Worm (Caenorhabditis elegans) whole organism, late embryonic: ENCODE data around the gene T10B9.14.
A peak's percentile ranks its signal among the peaks of the same experiment; 100 is the strongest.

ENCODE experiments used
- C08G9.2 ChIP-seq: sonication (generic microtip); optimal IDR thresholded peaks from 2 replicates; lab custom pipeline; 2016; ENCODE audit warnings: mild to moderate bottlenecking, missing genetic modification characterization, moderate library complexity, missing compliant biosample characterization
- F13H6.1 ChIP-seq: sonication (generic microtip); optimal IDR thresholded peaks from 2 replicates; lab custom pipeline; 2016; ENCODE audit warnings: missing genetic modification characterization, missing compliant biosample characterization
- K02D7.2 ChIP-seq: sonication (generic microtip); optimal IDR thresholded peaks from 2 replicates; lab custom pipeline; 2017; ENCODE audit warnings: mild to moderate bottlenecking, missing genetic modification characterization, missing compliant biosample characterization
- Y22D7AL.16 ChIP-seq: sonication (generic microtip); optimal IDR thresholded peaks from 2 replicates; lab custom pipeline; 2016; ENCODE audit warnings: missing genetic modification characterization, missing compliant biosample characterization
- ceh-14 ChIP-seq: sonication (generic microtip); optimal IDR thresholded peaks from 2 replicates; lab custom pipeline; 2016; ENCODE audit warnings: missing genotype, missing genetic modification characterization, missing compliant biosample characterization
- ceh-18 ChIP-seq: sonication (generic microtip); optimal IDR thresholded peaks from 2 replicates; lab custom pipeline; 2016; ENCODE audit warnings: missing genetic modification characterization, missing compliant biosample characterization
- ceh-2 ChIP-seq: sonication (generic microtip); optimal IDR thresholded peaks from 2 replicates; lab custom pipeline; 2016; ENCODE audit warnings: missing genotype, missing genetic modification characterization, missing compliant biosample characterization
- ceh-24 ChIP-seq: sonication (generic microtip); optimal IDR thresholded peaks from 2 replicates; lab custom pipeline; 2016; ENCODE audit warnings: mild to moderate bottlenecking, missing genetic modification characterization, missing compliant biosample characterization
- ceh-6 ChIP-seq: fragments of 200-800 bp; sonication (Bioruptor generic); optimal IDR thresholded peaks from 2 replicates; lab custom pipeline; 2018; ENCODE audit warnings: mild to moderate bottlenecking, missing genetic modification characterization, missing compliant biosample characterization
- ceh-9 ChIP-seq: sonication (generic microtip); optimal IDR thresholded peaks from 2 replicates; lab custom pipeline; 2016; ENCODE audit warnings: mild to moderate bottlenecking, missing genetic modification characterization, inconsistent platforms, missing compliant biosample characterization
- che-1 ChIP-seq: sonication (generic microtip); optimal IDR thresholded peaks from 2 replicates; lab custom pipeline; 2016; ENCODE audit warnings: mild to moderate bottlenecking, missing genetic modification characterization, missing compliant biosample characterization
- dmd-4 ChIP-seq: sonication (generic microtip); optimal IDR thresholded peaks from 2 replicates; lab custom pipeline; 2016; ENCODE audit warnings: borderline replicate concordance, missing genetic modification characterization, missing compliant biosample characterization
- dve-1 ChIP-seq: sonication (generic microtip); optimal IDR thresholded peaks from 2 replicates; lab custom pipeline; 2017; ENCODE audit warnings: antibody characterized with exemption, mild to moderate bottlenecking, missing genetic modification characterization, missing compliant biosample characterization
- elt-2 ChIP-seq: sonication (generic microtip); optimal IDR thresholded peaks from 2 replicates; lab custom pipeline; 2016; ENCODE audit warnings: missing genetic modification reagents, missing genetic modification characterization, missing compliant biosample characterization
- fax-1 ChIP-seq: sonication (generic microtip); optimal IDR thresholded peaks from 2 replicates; lab custom pipeline; 2016; ENCODE audit warnings: missing genotype, missing genetic modification characterization, missing compliant biosample characterization
- fkh-10 ChIP-seq: fragments of 150-350 bp; optimal IDR thresholded peaks from 2 replicates; lab custom pipeline; 2014; ENCODE audit warnings: missing biosample characterization, missing genetic modification reagents, missing genetic modification characterization
- fkh-6 ChIP-seq: sonication (generic microtip); optimal IDR thresholded peaks from 2 replicates; lab custom pipeline; 2016; ENCODE audit warnings: missing genetic modification characterization, missing compliant biosample characterization
- hlh-15 ChIP-seq: sonication (generic microtip); optimal IDR thresholded peaks from 2 replicates; lab custom pipeline; 2016; ENCODE audit warnings: missing genetic modification characterization, missing compliant biosample characterization
- hlh-30 ChIP-seq: sonication (generic microtip); optimal IDR thresholded peaks from 2 replicates; lab custom pipeline; 2017; ENCODE audit warnings: antibody characterized with exemption, missing genetic modification characterization, missing compliant biosample characterization; ENCODE audit not compliant: insufficient read depth
- hlh-6 ChIP-seq: sonication (generic microtip); optimal IDR thresholded peaks from 2 replicates; lab custom pipeline; 2016; ENCODE audit warnings: missing genotype, missing genetic modification characterization, missing compliant biosample characterization
- hlh-8 ChIP-seq: sonication (generic microtip); optimal IDR thresholded peaks from 2 replicates; lab custom pipeline; 2016; ENCODE audit warnings: missing genotype, missing genetic modification characterization, missing compliant biosample characterization
- madf-2 ChIP-seq: sonication (generic microtip); optimal IDR thresholded peaks from 2 replicates; lab custom pipeline; 2017; ENCODE audit warnings: missing genetic modification characterization, missing compliant biosample characterization
- nfya-1 ChIP-seq: sonication (generic microtip); optimal IDR thresholded peaks from 2 replicates; lab custom pipeline; 2017; ENCODE audit warnings: missing genetic modification characterization, mild to moderate bottlenecking, missing compliant biosample characterization, antibody characterized with exemption, moderate library complexity
- nhr-232 ChIP-seq: sonication (generic microtip); optimal IDR thresholded peaks from 2 replicates; lab custom pipeline; 2016; ENCODE audit warnings: missing genetic modification characterization, missing compliant biosample characterization
- odd-2 ChIP-seq: sonication (generic microtip); optimal IDR thresholded peaks from 2 replicates; lab custom pipeline; 2017; ENCODE audit warnings: antibody characterized with exemption, mild to moderate bottlenecking, missing genetic modification characterization, missing compliant biosample characterization
- pat-9 ChIP-seq: fragments of 200-800 bp; sonication (Bioruptor generic); optimal IDR thresholded peaks from 2 replicates; lab custom pipeline; 2018; ENCODE audit warnings: mild to moderate bottlenecking, missing genetic modification characterization, moderate library complexity, missing compliant biosample characterization
- pha-2 ChIP-seq: sonication (generic microtip); optimal IDR thresholded peaks from 2 replicates; lab custom pipeline; 2017; ENCODE audit warnings: mild to moderate bottlenecking, missing genetic modification characterization, missing compliant biosample characterization
- pha-4 ChIP-seq: fragments of 150-350 bp; optimal IDR thresholded peaks from 2 replicates; lab custom pipeline; 2018; ENCODE audit warnings: missing biosample characterization, missing genetic modification reagents, missing genetic modification characterization
- pqm-1 ChIP-seq: sonication (generic microtip); optimal IDR thresholded peaks from 2 replicates; lab custom pipeline; 2016; ENCODE audit warnings: missing genetic modification characterization, missing compliant biosample characterization
- pros-1 ChIP-seq: fragments of 150-350 bp; optimal IDR thresholded peaks from 2 replicates; lab custom pipeline; 2014; ENCODE audit warnings: missing biosample characterization, missing genetic modification reagents, missing genetic modification characterization
- ref-2 ChIP-seq: sonication (generic microtip); optimal IDR thresholded peaks from 2 replicates; lab custom pipeline; 2016; ENCODE audit warnings: missing genetic modification characterization, missing compliant biosample characterization
- rnt-1 ChIP-seq: sonication (generic microtip); optimal IDR thresholded peaks from 2 replicates; lab custom pipeline; 2016; ENCODE audit warnings: missing genetic modification characterization, missing compliant biosample characterization
- sdc-2 ChIP-seq: sonication (generic microtip); optimal IDR thresholded peaks from 2 replicates; lab custom pipeline; 2016; ENCODE audit warnings: missing genotype, missing genetic modification characterization, missing compliant biosample characterization
- tbx-2 ChIP-seq: sonication (generic microtip); optimal IDR thresholded peaks from 2 replicates; lab custom pipeline; 2016; ENCODE audit warnings: missing genetic modification characterization, missing compliant biosample characterization
- ttx-3 ChIP-seq: sonication (generic microtip); optimal IDR thresholded peaks from 2 replicates; lab custom pipeline; 2016; ENCODE audit warnings: missing genetic modification reagents, missing genetic modification characterization, missing compliant biosample characterization
- unc-55 ChIP-seq: sonication (generic microtip); optimal IDR thresholded peaks from 2 replicates; lab custom pipeline; 2017; ENCODE audit warnings: missing biosample characterization, missing genetic modification reagents, missing genetic modification characterization
- unc-86 ChIP-seq: sonication (generic microtip); optimal IDR thresholded peaks from 2 replicates; lab custom pipeline; 2016; ENCODE audit warnings: missing genetic modification characterization, missing compliant biosample characterization

The T10B9.14 gene

ce11 chrII:9774653-9775052 is 7.6 kb downstream of the T10B9.14 start (continued):
- TF ChIP-seq K02D7.2 (tag; lab: Kevin White, UChicago) (peak; percentile 50), hlh-15 (tag; lab: Kevin White, UChicago) (no peak), fkh-10 (GFP tag; lab: Kevin White, UChicago) (no peak), ref-2 (tag; lab: Kevin White, UChicago) (peak; percentile 73), ceh-6 (peak; percentile 84), hlh-8 (tag; lab: Kevin White, UChicago) (no peak), dve-1 (tag; lab: Kevin White, UChicago) (peak; percentile 83), ceh-18 (tag; lab: Kevin White, UChicago) (peak; percentile 10), ceh-14 (tag; lab: Kevin White, UChicago) (peak; percentile 87), elt-2 (tag; lab: Kevin White, UChicago) (peak; percentile 90), F13H6.1 (tag; lab: Kevin White, UChicago) (peak; percentile 41), dmd-4 (tag; lab: Kevin White, UChicago) (peak; percentile 71), fkh-6 (tag; lab: Kevin White, UChicago) (peak; percentile 86), pqm-1 (peak; percentile 39), ceh-9 (tag; lab: Kevin White, UChicago) (peak; percentile 62), ceh-2 (tag; lab: Kevin White, UChicago) (peak; percentile 76), pros-1 (tag; lab: Kevin White, UChicago) (peak; percentile 45), hlh-6 (tag; lab: Kevin White, UChicago) (peak; percentile 84), pha-2 (tag; lab: Kevin White, UChicago) (peak; percentile 78), madf-2 (tag; lab: Kevin White, UChicago) (peak; percentile 58), rnt-1 (tag; lab: Kevin White, UChicago) (peak; percentile 77), C08G9.2 (tag; lab: Kevin White, UChicago) (peak; percentile 70), nhr-232 (peak; percentile 79)

- no peak for TF ChIP-seq sdc-2 (tag; lab: Kevin White, UChicago)
- TF ChIP-seq pat-9 (tag; lab: Kevin White, UChicago) = no peak
- no peak for TF ChIP-seq unc-55 (GFP tag; lab: Kevin White, UChicago)
- TF ChIP-seq ttx-3 = no peak
- TF ChIP-seq unc-86 (tag; lab: Kevin White, UChicago) = no peak
- no peak for TF ChIP-seq ceh-24 (tag; lab: Kevin White, UChicago)
- no peak for TF ChIP-seq elt-2 (tag; lab: Kevin White, UChicago)
- TF ChIP-seq pha-4 = no peak
- no peak for TF ChIP-seq ceh-6
- no peak for TF ChIP-seq ref-2 (tag; lab: Kevin White, UChicago)
- no peak for TF ChIP-seq che-1
- no peak for TF ChIP-seq odd-2 (tag; lab: Kevin White, UChicago)
Measured at ce11 chrII:9773892-9774581, 8.2 kb downstream of the T10B9.14 start, which contains the start of gene ZK1321.4. Gene ZK1321.4 (minus strand): TSS chrII:9773942.

- TF ChIP-seq nfya-1 (tag; lab: Kevin White, UChicago) = peak; percentile 68
- TF ChIP-seq fax-1 = no peak
- no peak for TF ChIP-seq Y22D7AL.16
- TF ChIP-seq hlh-30 (tag; lab: Kevin White, UChicago) = peak; percentile 24
- peak; percentile 47 for TF ChIP-seq tbx-2 (tag; lab: Kevin White, UChicago)
- peak; percentile 50 for TF ChIP-seq elt-2 (tag; lab: Kevin White, UChicago)
Measured at ce11 chrII:9769797-9770520, 12.3 kb downstream of the T10B9.14 start, which contains the start of gene aqp-10. Gene aqp-10 (minus strand): TSS chrII:9769847.
